Worm (Caenorhabditis elegans): ENCODE measurements around the gene C27D6.15.

The C27D6.15 gene

ce11 chrII:5210830-5211229 lies 39.1 kb downstream of the C27D6.15 start, which contains the start of gene C34F11.8:
Gene C34F11.8 (minus strand): TSS chrII:5210964.
- TF ChIP-seq F22D6.2 (tag; optimal IDR thresholded peaks at IDR 0.05) (no peak), him-1 (tag; optimal IDR thresholded peaks at IDR 0.05) (no peak), somi-1 (GFP tag; optimal IDR thresholded peaks at IDR 0.05) (no peak), hmg-1.2 (GFP tag; IDR thresholded peaks at IDR 0.05) (no peak), B0261.1 (tag; optimal IDR thresholded peaks at IDR 0.05) (no peak), athp-1 (tag; optimal IDR thresholded peaks at IDR 0.05) (no peak), sdz-38 (tag; optimal IDR thresholded peaks at IDR 0.05) (no peak), hlh-26 (GFP tag; conservative IDR thresholded peaks at IDR 0.05) (no peak), snpc-3.4 (tag; optimal IDR thresholded peaks at IDR 0.05) (no peak), rec-8 (tag; optimal IDR thresholded peaks at IDR 0.05) (no peak), ccch-3 (GFP tag; optimal IDR thresholded peaks at IDR 0.05) (no peak), mel-28 (tag; optimal IDR thresholded peaks at IDR 0.05; ENCODE audit: borderline replicate concordance) (no peak), lin-40 (tag; optimal IDR thresholded peaks at IDR 0.05) (no peak), Y95B8A.8 (GFP tag; IDR thresholded peaks at IDR 0.05) (no peak), attf-5 (GFP tag; optimal IDR thresholded peaks at IDR 0.05) (no peak), chd-7 (tag; optimal IDR thresholded peaks at IDR 0.05) (no peak), F55B11.4 (tag; optimal IDR thresholded peaks at IDR 0.05; ENCODE audit: borderline replicate concordance, insufficient read depth) (no peak)

- TF ChIP-seq attf-6 (GFP tag; IDR thresholded peaks at IDR 0.05) (no peak), Y53G8AR.9 (GFP tag; conservative IDR thresholded peaks at IDR 0.05) (no peak), tbp1 (GFP tag; optimal IDR thresholded peaks at IDR 0.05) (no peak), rcor-1 (GFP tag; IDR thresholded peaks at IDR 0.05) (no peak), dpff-1 (tag; optimal IDR thresholded peaks at IDR 0.05) (no peak), mes-4 (tag; optimal IDR thresholded peaks at IDR 0.05) (no peak), ztf-6 (GFP tag; IDR thresholded peaks at IDR 0.05) (no peak), pbrm-1 (GFP tag; IDR thresholded peaks at IDR 0.05) (no peak), F37B4.10 (GFP tag; IDR thresholded peaks at IDR 0.05) (no peak), attf-3 (GFP tag; conservative IDR thresholded peaks at IDR 0.05) (no peak)
These were observed 40.3 kb downstream of the C27D6.15 start, which contains the start of gene C34F11.2 for ce11 chrII:5211970-5212369. Gene C34F11.2 (plus strand): TSS chrII:5212270.

ce11 chrII:5212675-5213074 lies 41.0 kb downstream of the C27D6.15 start, which contains the start of gene C34F11.1:
Gene C34F11.1 (plus strand): TSS chrII:5212975.
- no peak for TF ChIP-seq madf-3 (GFP tag; IDR thresholded peaks at IDR 0.05)
- TF ChIP-seq ceh-79 (tag; optimal IDR thresholded peaks at IDR 0.05), result no peak
- TF ChIP-seq Y53F4B.3 (GFP tag; IDR thresholded peaks at IDR 0.05), result no peak
- no peak for TF ChIP-seq unc-130 (GFP tag; optimal IDR thresholded peaks at IDR 0.05)
- no peak for TF ChIP-seq him-1 (tag; optimal IDR thresholded peaks at IDR 0.05)
- TF ChIP-seq C17E4.6 (GFP tag; IDR thresholded peaks at IDR 0.05), result no peak
- no peak for TF ChIP-seq bed-1 (GFP tag; IDR thresholded peaks at IDR 0.05)
- no peak for TF ChIP-seq ceh-100 (GFP tag; IDR thresholded peaks at IDR 0.05)
- no peak for TF ChIP-seq pha-4 (tag; optimal IDR thresholded peaks at IDR 0.05)
- TF ChIP-seq unc-62 (GFP tag; optimal IDR thresholded peaks at IDR 0.05), result no peak
- TF ChIP-seq Y56A3A.18 (GFP tag; IDR thresholded peaks at IDR 0.05), result no peak
- TF ChIP-seq ceh-27 (GFP tag; optimal IDR thresholded peaks at IDR 0.05), result no peak
- no peak for TF ChIP-seq sdz-38 (tag; optimal IDR thresholded peaks at IDR 0.05)
- no peak for TF ChIP-seq akir-1 (GFP tag; optimal IDR thresholded peaks at IDR 0.05)
- TF ChIP-seq dpl-1 (GFP tag; optimal IDR thresholded peaks at IDR 0.05), result no peak
- TF ChIP-seq let-526 (GFP tag; IDR thresholded peaks at IDR 0.05), result no peak
- no peak for TF ChIP-seq gei-17 (GFP tag; optimal IDR thresholded peaks at IDR 0.05)
- TF ChIP-seq nfyb-1 (GFP tag; IDR thresholded peaks at IDR 0.05), result no peak
